Worm (Caenorhabditis elegans) whole organism, L3 larva: ENCODE measurements around the gene F17C11.22.
A peak's percentile ranks its signal among the peaks of the same experiment; 100 is the strongest.

Source experiments
- aly-2 ChIP-seq: fragments of 150-350 bp; optimal IDR thresholded peaks from 2 replicates; lab custom pipeline; 2014; ENCODE audit warnings: missing biosample characterization, missing genetic modification characterization
- ama-1 ChIP-seq: fragments of 150-350 bp; optimal IDR thresholded peaks from 2 replicates; lab custom pipeline; 2018
- ceh-28 ChIP-seq: fragments of 150-350 bp; optimal IDR thresholded peaks from 2 replicates; lab custom pipeline; 2014; ENCODE audit warnings: missing biosample characterization, missing genetic modification reagents, missing genetic modification characterization
- ceh-82 ChIP-seq: fragments of 150-350 bp; optimal IDR thresholded peaks from 2 replicates; lab custom pipeline; 2014; ENCODE audit warnings: missing biosample characterization, missing genetic modification characterization
- ceh-9 ChIP-seq: sonication (generic microtip); optimal IDR thresholded peaks from 2 replicates; lab custom pipeline; 2018; ENCODE audit warnings: missing biosample characterization, missing genetic modification characterization
- daf-12 ChIP-seq: fragments of 150-350 bp; optimal IDR thresholded peaks from 2 replicates; lab custom pipeline; 2014; ENCODE audit warnings: missing biosample characterization, missing genetic modification reagents, missing genetic modification characterization
- egl-27 ChIP-seq: sonication (generic microtip); optimal IDR thresholded peaks from 4 replicates; lab custom pipeline; 2017; ENCODE audit warnings: missing biosample characterization, missing genetic modification reagents, missing genetic modification characterization
- egl-5 ChIP-seq: fragments of 150-350 bp; optimal IDR thresholded peaks from 2 replicates; lab custom pipeline; 2017; ENCODE audit warnings: missing biosample characterization, missing genetic modification reagents, missing genetic modification characterization, inconsistent platforms
- elt-1 ChIP-seq: fragments of 150-350 bp; optimal IDR thresholded peaks from 2 replicates; lab custom pipeline; 2014; ENCODE audit warnings: missing biosample characterization, missing genetic modification characterization
- elt-2 ChIP-seq: sonication (generic microtip); optimal IDR thresholded peaks from 2 replicates; lab custom pipeline; 2016; ENCODE audit warnings: missing genetic modification reagents, mild to moderate bottlenecking, missing genetic modification characterization, missing compliant biosample characterization
- elt-3 ChIP-seq, 3 experiments: fragments of 150-350 bp in 1 of 3; sonication (generic microtip) in 2 of 3; optimal IDR thresholded peaks; 2 replicates in 2 of 3; 4 replicates in 1 of 3; lab custom pipeline; 2014 to 2017; ENCODE audit warnings: missing biosample characterization in 3 of 3, missing genetic modification characterization in 3 of 3
- eor-1 ChIP-seq, 2 experiments: fragments of 150-350 bp; optimal IDR thresholded peaks; 2 replicates each; lab custom pipeline; 2014 to 2018; ENCODE audit warnings: missing biosample characterization in 2 of 2, missing genetic modification characterization in 2 of 2
- fkh-10 ChIP-seq: sonication (generic microtip); optimal IDR thresholded peaks from 2 replicates; lab custom pipeline; 2017; ENCODE audit warnings: missing biosample characterization, missing genetic modification reagents, missing genetic modification characterization
- fkh-2 ChIP-seq: fragments of 150-350 bp; optimal IDR thresholded peaks from 2 replicates; lab custom pipeline; 2014; ENCODE audit warnings: missing biosample characterization, missing genetic modification reagents, missing genetic modification characterization
- fos-1 ChIP-seq: fragments of 150-350 bp; optimal IDR thresholded peaks from 2 replicates; lab custom pipeline; 2014; ENCODE audit warnings: missing biosample characterization, missing genetic modification characterization
- hmg-11 ChIP-seq: sonication (generic microtip); optimal IDR thresholded peaks from 2 replicates; lab custom pipeline; 2016; ENCODE audit warnings: missing genetic modification characterization, missing compliant biosample characterization
- jun-1 ChIP-seq: fragments of 150-350 bp; optimal IDR thresholded peaks from 2 replicates; lab custom pipeline; 2014; ENCODE audit warnings: missing biosample characterization, missing genetic modification reagents, missing genetic modification characterization
- lin-15B ChIP-seq: fragments of 150-350 bp; optimal IDR thresholded peaks from 2 replicates; lab custom pipeline; 2014; ENCODE audit warnings: missing biosample characterization, missing genetic modification characterization
- mdl-1 ChIP-seq: fragments of 150-350 bp; optimal IDR thresholded peaks from 2 replicates; lab custom pipeline; 2014; ENCODE audit warnings: missing biosample characterization, missing genetic modification characterization
- mml-1 ChIP-seq: fragments of 150-350 bp; sonication (generic microtip); optimal IDR thresholded peaks from 3 replicates; lab custom pipeline; 2014; ENCODE audit warnings: missing biosample characterization, missing genetic modification characterization
- nfya-1 ChIP-seq: sonication (generic microtip); optimal IDR thresholded peaks from 2 replicates; lab custom pipeline; 2017; ENCODE audit warnings: missing genetic modification characterization, mild to moderate bottlenecking, missing compliant biosample characterization, antibody characterized with exemption, moderate library complexity; ENCODE audit not compliant: insufficient read depth
- nhr-11 ChIP-seq: fragments of 150-350 bp; optimal IDR thresholded peaks from 2 replicates; lab custom pipeline; 2014; ENCODE audit warnings: missing biosample characterization, missing genetic modification characterization
- nhr-12 ChIP-seq: fragments of 150-350 bp; optimal IDR thresholded peaks from 2 replicates; lab custom pipeline; 2014; ENCODE audit warnings: missing biosample characterization, missing genetic modification characterization
- nhr-23 ChIP-seq: fragments of 150-350 bp; optimal IDR thresholded peaks from 2 replicates; lab custom pipeline; 2014; ENCODE audit warnings: missing biosample characterization, missing genetic modification reagents, missing genetic modification characterization
- nhr-237 ChIP-seq: fragments of 150-350 bp; optimal IDR thresholded peaks from 2 replicates; lab custom pipeline; 2014; ENCODE audit warnings: missing biosample characterization, missing genetic modification characterization
- nhr-25 ChIP-seq: sonication (generic microtip); optimal IDR thresholded peaks from 2 replicates; lab custom pipeline; 2017; ENCODE audit warnings: missing biosample characterization, missing genetic modification characterization
- nhr-28 ChIP-seq: fragments of 150-350 bp; optimal IDR thresholded peaks from 2 replicates; lab custom pipeline; 2014; ENCODE audit warnings: missing biosample characterization, missing genetic modification characterization
- nhr-43 ChIP-seq: sonication (generic microtip); optimal IDR thresholded peaks from 2 replicates; lab custom pipeline; 2016; ENCODE audit warnings: mild to moderate bottlenecking, missing genetic modification characterization, missing compliant biosample characterization; ENCODE audit not compliant: poor library complexity, severe bottlenecking
- nhr-67 ChIP-seq: fragments of 150-350 bp; optimal IDR thresholded peaks from 2 replicates; lab custom pipeline; 2014; ENCODE audit warnings: missing biosample characterization, missing genetic modification characterization
- nhr-76 ChIP-seq: fragments of 150-350 bp; sonication (generic microtip); optimal IDR thresholded peaks from 5 replicates; lab custom pipeline; 2014; ENCODE audit warnings: missing biosample characterization, missing genetic modification characterization
- nhr-77 ChIP-seq: fragments of 150-350 bp; optimal IDR thresholded peaks from 2 replicates; lab custom pipeline; 2014; ENCODE audit warnings: missing biosample characterization, missing genetic modification characterization
- pha-4 ChIP-seq: fragments of 150-350 bp; optimal IDR thresholded peaks from 2 replicates; lab custom pipeline; 2014; ENCODE audit warnings: missing biosample characterization, missing genetic modification reagents, missing genetic modification characterization
- pqm-1 ChIP-seq: fragments of 150-350 bp; optimal IDR thresholded peaks from 2 replicates; lab custom pipeline; 2017; ENCODE audit warnings: missing biosample characterization, missing genetic modification characterization, inconsistent platforms
- sea-2 ChIP-seq: fragments of 150-350 bp; sonication (generic microtip); optimal IDR thresholded peaks from 4 replicates; lab custom pipeline; 2014; ENCODE audit warnings: missing biosample characterization, missing genetic modification reagents, missing genetic modification characterization
- skn-1 ChIP-seq: fragments of 150-350 bp; optimal IDR thresholded peaks from 2 replicates; lab custom pipeline; 2014; ENCODE audit warnings: missing biosample characterization, missing genetic modification characterization
- snpc-4 ChIP-seq: fragments of 150-350 bp; optimal IDR thresholded peaks from 2 replicates; lab custom pipeline; 2014; ENCODE audit warnings: missing biosample characterization, missing genetic modification characterization
- tbx-2 ChIP-seq: sonication (generic microtip); optimal IDR thresholded peaks from 2 replicates; lab custom pipeline; 2016; ENCODE audit warnings: mild to moderate bottlenecking, missing genetic modification characterization, missing compliant biosample characterization
- unc-62 ChIP-seq: fragments of 150-350 bp; sonication (generic microtip); optimal IDR thresholded peaks from 4 replicates; lab custom pipeline; 2014; ENCODE audit warnings: missing biosample characterization, missing genetic modification reagents, missing genetic modification characterization
- zag-1 ChIP-seq: fragments of 150-350 bp; optimal IDR thresholded peaks from 2 replicates; lab custom pipeline; 2014; ENCODE audit warnings: missing biosample characterization, missing genetic modification characterization
- ztf-4 ChIP-seq: fragments of 150-350 bp; optimal IDR thresholded peaks from 2 replicates; lab custom pipeline; 2014; ENCODE audit warnings: missing biosample characterization, missing genetic modification characterization

The F17C11.22 gene

ce11 chrV:10940571-10940991, 29.4 kb downstream of the F17C11.22 start (continued):
- TF ChIP-seq elt-2 = peak; percentile 94
- TF ChIP-seq nhr-12 (tag; lab: Kevin White, UChicago) = no peak
- TF ChIP-seq daf-12 = no peak
- TF ChIP-seq skn-1 = peak; percentile 39
- TF ChIP-seq nhr-237 (tag; lab: Kevin White, UChicago) = no peak
- TF ChIP-seq ceh-9 = no peak
- peak; percentile 19 for TF ChIP-seq nhr-25 (tag; lab: Kevin White, UChicago)
- no peak for TF ChIP-seq eor-1 (tag; optimal IDR thresholded peaks at IDR 0.05; lab: Kevin White, UChicago)
- peak; percentile 44 for TF ChIP-seq nhr-43 (tag; lab: Kevin White, UChicago)
- TF ChIP-seq snpc-4 (tag; lab: Kevin White, UChicago) = peak; percentile 39
- peak; percentile 76 for TF ChIP-seq nfya-1 (tag; lab: Kevin White, UChicago)
- no peak for TF ChIP-seq fkh-2 (tag; lab: Kevin White, UChicago)
- no peak for TF ChIP-seq ceh-82 (tag; lab: Kevin White, UChicago)
- peak; percentile 75 for TF ChIP-seq ama-1 (lab: Kevin White, UChicago)
- TF ChIP-seq lin-15B (tag; lab: Kevin White, UChicago) = peak; percentile 35
- TF ChIP-seq nhr-23 = peak; percentile 60
- peak; percentile 60 for TF ChIP-seq pha-4 (tag; lab: Kevin White, UChicago)
- TF ChIP-seq tbx-2 = no peak
- no peak for TF ChIP-seq nhr-11
- no peak for TF ChIP-seq egl-5 (tag; lab: Kevin White, UChicago)
- peak; percentile 31 for TF ChIP-seq egl-27 (tag; lab: Kevin White, UChicago)
- no peak for TF ChIP-seq fos-1 (tag; lab: Kevin White, UChicago)

ce11 chrV:10939990-10940570, 29.9 kb downstream of the F17C11.22 start:
- no peak for TF ChIP-seq sea-2 (GFP tag; lab: Kevin White, UChicago)
- TF ChIP-seq egl-5 (tag; lab: Kevin White, UChicago) = no peak
- TF ChIP-seq elt-2 = no peak
- no peak for TF ChIP-seq hmg-11 (tag; lab: Kevin White, UChicago)
- TF ChIP-seq nhr-76 (tag; lab: Kevin White, UChicago) = no peak
- peak; percentile 85 for TF ChIP-seq nhr-43 (tag; lab: Kevin White, UChicago)
- no peak for TF ChIP-seq elt-3 (tag; optimal IDR thresholded peaks at IDR 0.05; lab: Kevin White, UChicago)
- TF ChIP-seq unc-62 (GFP tag; lab: Kevin White, UChicago) = no peak
- TF ChIP-seq ceh-82 (tag; lab: Kevin White, UChicago) = no peak
- no peak for TF ChIP-seq snpc-4 (tag; lab: Kevin White, UChicago)
- peak; percentile 36 for TF ChIP-seq nhr-23
- TF ChIP-seq nhr-237 (tag; lab: Kevin White, UChicago) = no peak
- peak; percentile 20 for TF ChIP-seq fos-1 (tag; lab: Kevin White, UChicago)
- peak; percentile 8 for TF ChIP-seq nhr-25 (tag; lab: Kevin White, UChicago)
- no peak for TF ChIP-seq jun-1
- TF ChIP-seq nhr-77 (tag; lab: Kevin White, UChicago) = no peak

- TF ChIP-seq pqm-1 (tag; lab: Kevin White, UChicago) (peak; percentile 62), pha-4 (tag; lab: Kevin White, UChicago) (peak; percentile 6), elt-2 (peak; percentile 77), ceh-28 (tag; lab: Kevin White, UChicago) (no peak), nhr-23 (peak; percentile 4)
These were observed 31.2 kb downstream of the F17C11.22 start, which contains the start of gene F17C11.11 for ce11 chrV:10938739-10939138. F17C11.11 (minus strand) TSS chrV:10938817.

ce11 chrV:10937294-10937693, 32.7 kb downstream of the F17C11.22 start:
- TF ChIP-seq mdl-1 (tag; lab: Kevin White, UChicago) (no peak), ztf-4 (tag; lab: Kevin White, UChicago) (no peak), pqm-1 (tag; lab: Kevin White, UChicago) (no peak), nhr-23 (peak; percentile 58), fkh-10 (GFP tag; lab: Kevin White, UChicago) (peak; percentile 85), nhr-11 (peak; percentile 37), skn-1 (no peak), fos-1 (tag; lab: Kevin White, UChicago) (no peak), ceh-28 (tag; lab: Kevin White, UChicago) (no peak), aly-2 (no peak), elt-1 (tag; lab: Kevin White, UChicago) (no peak), nfya-1 (tag; lab: Kevin White, UChicago) (no peak), eor-1 (tag; optimal IDR thresholded peaks at IDR 0.05; lab: Kevin White, UChicago) (no peak), fkh-2 (tag; lab: Kevin White, UChicago) (no peak), nhr-67 (no peak), nhr-43 (tag; lab: Kevin White, UChicago) (peak; percentile 42), nhr-237 (tag; lab: Kevin White, UChicago) (no peak), ama-1 (lab: Kevin White, UChicago) (no peak), mml-1 (tag; lab: Kevin White, UChicago) (no peak), sea-2 (GFP tag; lab: Kevin White, UChicago) (no peak), nhr-28 (tag; lab: Kevin White, UChicago) (no peak), elt-3 (tag; optimal IDR thresholded peaks at IDR 0.05; lab: Kevin White, UChicago) (no peak), pha-4 (tag; lab: Kevin White, UChicago) (no peak), zag-1 (tag; lab: Kevin White, UChicago) (no peak)
- TF ChIP-seq, all 47 proteins: peak for 4
